Worm (Caenorhabditis elegans) whole organism, late embryonic: ENCODE measurements around the gene C27F2.10.
A peak's percentile ranks its signal among the peaks of the same experiment; 100 is the strongest.

Experiments used
- C08G9.2 ChIP-seq: sonication (generic microtip); optimal IDR thresholded peaks from 2 replicates; lab custom pipeline; 2016; ENCODE audit warnings: mild to moderate bottlenecking, missing genetic modification characterization, moderate library complexity, missing compliant biosample characterization
- C38D4.7 ChIP-seq: fragments of 200-800 bp; sonication (Bioruptor generic); optimal IDR thresholded peaks from 2 replicates; lab custom pipeline; 2018; ENCODE audit warnings: mild to moderate bottlenecking, missing genetic modification characterization, moderate library complexity, missing compliant biosample characterization
- K09A11.1 ChIP-seq: sonication (generic microtip); optimal IDR thresholded peaks from 2 replicates; lab custom pipeline; 2017; ENCODE audit warnings: antibody characterized with exemption, mild to moderate bottlenecking, missing genetic modification characterization, missing compliant biosample characterization; ENCODE audit not compliant: insufficient read depth
- Y22D7AL.16 ChIP-seq: sonication (generic microtip); optimal IDR thresholded peaks from 2 replicates; lab custom pipeline; 2016; ENCODE audit warnings: missing genetic modification characterization, missing compliant biosample characterization
- ama-1 ChIP-seq: fragments of 150-350 bp; optimal IDR thresholded peaks from 2 replicates; lab custom pipeline; 2014
- ceh-14 ChIP-seq: sonication (generic microtip); optimal IDR thresholded peaks from 2 replicates; lab custom pipeline; 2016; ENCODE audit warnings: missing genotype, missing genetic modification characterization, missing compliant biosample characterization
- ceh-19 ChIP-seq: fragments of 200-800 bp; sonication (Bioruptor generic); optimal IDR thresholded peaks from 2 replicates; lab custom pipeline; 2018; ENCODE audit warnings: mild to moderate bottlenecking, missing genetic modification characterization, missing compliant biosample characterization
- ceh-2 ChIP-seq: sonication (generic microtip); optimal IDR thresholded peaks from 2 replicates; lab custom pipeline; 2016; ENCODE audit warnings: missing genotype, missing genetic modification characterization, missing compliant biosample characterization
- ceh-22 ChIP-seq: sonication (generic microtip); optimal IDR thresholded peaks from 2 replicates; lab custom pipeline; 2017; ENCODE audit warnings: missing biosample characterization, missing genetic modification characterization
- ceh-24 ChIP-seq: sonication (generic microtip); optimal IDR thresholded peaks from 2 replicates; lab custom pipeline; 2016; ENCODE audit warnings: mild to moderate bottlenecking, missing genetic modification characterization, missing compliant biosample characterization
- ceh-30 ChIP-seq: fragments of 150-350 bp; optimal IDR thresholded peaks from 2 replicates; lab custom pipeline; 2014; ENCODE audit warnings: missing biosample characterization, missing genetic modification characterization
- ceh-45 ChIP-seq: fragments of 200-800 bp; sonication (Bioruptor generic); IDR thresholded peaks from 2 replicates; pipeline ENCODE4 v1.3.6; 2022; ENCODE audit warnings: missing genetic modification reagents, missing genetic modification characterization, missing compliant biosample characterization
- dve-1 ChIP-seq: sonication (generic microtip); optimal IDR thresholded peaks from 2 replicates; lab custom pipeline; 2017; ENCODE audit warnings: antibody characterized with exemption, mild to moderate bottlenecking, missing genetic modification characterization, missing compliant biosample characterization
- elt-2 ChIP-seq: sonication (generic microtip); optimal IDR thresholded peaks from 2 replicates; lab custom pipeline; 2016; ENCODE audit warnings: missing genetic modification reagents, missing genetic modification characterization, missing compliant biosample characterization
- elt-4 ChIP-seq: sonication (generic microtip); optimal IDR thresholded peaks from 2 replicates; lab custom pipeline; 2016; ENCODE audit warnings: missing genetic modification characterization, missing compliant biosample characterization
- fax-1 ChIP-seq: sonication (generic microtip); optimal IDR thresholded peaks from 2 replicates; lab custom pipeline; 2016; ENCODE audit warnings: missing genotype, missing genetic modification characterization, missing compliant biosample characterization
- fkh-10 ChIP-seq: fragments of 150-350 bp; optimal IDR thresholded peaks from 2 replicates; lab custom pipeline; 2014; ENCODE audit warnings: missing biosample characterization, missing genetic modification reagents, missing genetic modification characterization
- fkh-6 ChIP-seq: sonication (generic microtip); optimal IDR thresholded peaks from 2 replicates; lab custom pipeline; 2016; ENCODE audit warnings: missing genetic modification characterization, missing compliant biosample characterization
- gmeb-2 ChIP-seq: sonication (generic microtip); optimal IDR thresholded peaks from 2 replicates; lab custom pipeline; 2016; ENCODE audit warnings: missing genetic modification characterization, inconsistent platforms, missing compliant biosample characterization
- hlh-30 ChIP-seq: sonication (generic microtip); optimal IDR thresholded peaks from 2 replicates; lab custom pipeline; 2017; ENCODE audit warnings: antibody characterized with exemption, missing genetic modification characterization, missing compliant biosample characterization; ENCODE audit not compliant: insufficient read depth
- hlh-6 ChIP-seq: sonication (generic microtip); optimal IDR thresholded peaks from 2 replicates; lab custom pipeline; 2016; ENCODE audit warnings: missing genotype, missing genetic modification characterization, missing compliant biosample characterization
- hlh-8 ChIP-seq: sonication (generic microtip); optimal IDR thresholded peaks from 2 replicates; lab custom pipeline; 2016; ENCODE audit warnings: missing genotype, missing genetic modification characterization, missing compliant biosample characterization
- madf-2 ChIP-seq: sonication (generic microtip); optimal IDR thresholded peaks from 2 replicates; lab custom pipeline; 2017; ENCODE audit warnings: missing genetic modification characterization, missing compliant biosample characterization
- mec-3 ChIP-seq: sonication (generic microtip); optimal IDR thresholded peaks from 2 replicates; lab custom pipeline; 2016; ENCODE audit warnings: borderline replicate concordance, missing genetic modification characterization, missing compliant biosample characterization
- nfya-1 ChIP-seq: sonication (generic microtip); optimal IDR thresholded peaks from 2 replicates; lab custom pipeline; 2017; ENCODE audit warnings: missing genetic modification characterization, mild to moderate bottlenecking, missing compliant biosample characterization, antibody characterized with exemption, moderate library complexity
- nhr-232 ChIP-seq: sonication (generic microtip); optimal IDR thresholded peaks from 2 replicates; lab custom pipeline; 2016; ENCODE audit warnings: missing genetic modification characterization, missing compliant biosample characterization
- npax-4 ChIP-seq: sonication (generic microtip); optimal IDR thresholded peaks from 2 replicates; lab custom pipeline; 2016; ENCODE audit warnings: missing genetic modification characterization, missing compliant biosample characterization
- odd-2 ChIP-seq: sonication (generic microtip); optimal IDR thresholded peaks from 2 replicates; lab custom pipeline; 2017; ENCODE audit warnings: antibody characterized with exemption, mild to moderate bottlenecking, missing genetic modification characterization, missing compliant biosample characterization
- pag-3 ChIP-seq: sonication (generic microtip); optimal IDR thresholded peaks from 2 replicates; lab custom pipeline; 2016; ENCODE audit warnings: missing compliant biosample characterization, missing genetic modification characterization, borderline replicate concordance
- pat-9 ChIP-seq: fragments of 200-800 bp; sonication (Bioruptor generic); optimal IDR thresholded peaks from 2 replicates; lab custom pipeline; 2018; ENCODE audit warnings: mild to moderate bottlenecking, missing genetic modification characterization, moderate library complexity, missing compliant biosample characterization
- pax-1 ChIP-seq: fragments of 150-350 bp; optimal IDR thresholded peaks from 2 replicates; lab custom pipeline; 2014; ENCODE audit warnings: missing biosample characterization, missing genetic modification characterization
- pha-2 ChIP-seq: sonication (generic microtip); optimal IDR thresholded peaks from 2 replicates; lab custom pipeline; 2017; ENCODE audit warnings: mild to moderate bottlenecking, missing genetic modification characterization, missing compliant biosample characterization
- pros-1 ChIP-seq: fragments of 150-350 bp; optimal IDR thresholded peaks from 2 replicates; lab custom pipeline; 2014; ENCODE audit warnings: missing biosample characterization, missing genetic modification reagents, missing genetic modification characterization
- ref-2 ChIP-seq: sonication (generic microtip); optimal IDR thresholded peaks from 2 replicates; lab custom pipeline; 2016; ENCODE audit warnings: missing genetic modification characterization, missing compliant biosample characterization
- rnt-1 ChIP-seq: sonication (generic microtip); optimal IDR thresholded peaks from 2 replicates; lab custom pipeline; 2016; ENCODE audit warnings: missing genetic modification characterization, missing compliant biosample characterization
- sox-2 ChIP-seq: fragments of 200-800 bp; sonication (Bioruptor generic); IDR thresholded peaks from 2 replicates; pipeline ENCODE4 v1.3.6; 2022; ENCODE audit warnings: missing genetic modification reagents, missing genetic modification characterization, missing compliant biosample characterization
- syd-9 ChIP-seq: sonication (generic microtip); optimal IDR thresholded peaks from 2 replicates; lab custom pipeline; 2016; ENCODE audit warnings: mild to moderate bottlenecking, missing genetic modification characterization, moderate library complexity, missing compliant biosample characterization
- tbx-2 ChIP-seq: sonication (generic microtip); optimal IDR thresholded peaks from 2 replicates; lab custom pipeline; 2016; ENCODE audit warnings: missing genetic modification characterization, missing compliant biosample characterization
- tbx-7 ChIP-seq: sonication (generic microtip); optimal IDR thresholded peaks from 2 replicates; lab custom pipeline; 2016; ENCODE audit warnings: missing genotype, missing genetic modification characterization, missing compliant biosample characterization
- unc-3 ChIP-seq, 2 experiments: fragments of 200-800 bp in 1 of 2; sonication (Bioruptor generic) in 1 of 2; sonication (generic microtip) in 1 of 2; conservative IDR thresholded peaks in 1 of 2; optimal IDR thresholded peaks in 1 of 2; 2 replicates each; pipeline versions ENCODE4 v1.3.6 to Lab custom; 2016 to 2022; ENCODE audit warnings: missing compliant biosample characterization in 2 of 2, missing genetic modification characterization in 2 of 2, missing genetic modification reagents in 1 of 2
- unc-55 ChIP-seq: sonication (generic microtip); optimal IDR thresholded peaks from 2 replicates; lab custom pipeline; 2017; ENCODE audit warnings: missing biosample characterization, missing genetic modification reagents, missing genetic modification characterization
- unc-86 ChIP-seq: sonication (generic microtip); optimal IDR thresholded peaks from 2 replicates; lab custom pipeline; 2016; ENCODE audit warnings: missing genetic modification characterization, missing compliant biosample characterization
- ztf-16 ChIP-seq: sonication (generic microtip); optimal IDR thresholded peaks from 2 replicates; lab custom pipeline; 2017; ENCODE audit warnings: missing genetic modification characterization, missing compliant biosample characterization

The C27F2.10 gene

ce11 chrIII:4947352-4947751, 39.3 kb downstream of the C27F2.10 start (continued):
- TF ChIP-seq unc-55 (GFP tag; lab: Kevin White, UChicago): no peak
- no peak for TF ChIP-seq Y22D7AL.16 (tag; lab: Kevin White, UChicago)
- TF ChIP-seq gmeb-2: no peak
- peak; percentile 60 for TF ChIP-seq C08G9.2 (tag; lab: Kevin White, UChicago)
- peak; percentile 76 for TF ChIP-seq hlh-8 (tag; lab: Kevin White, UChicago)
- TF ChIP-seq ceh-14 (tag; lab: Kevin White, UChicago): peak; percentile 66
- TF ChIP-seq hlh-6 (tag; lab: Kevin White, UChicago): peak; percentile 75
- peak; percentile 77 for TF ChIP-seq hlh-30 (tag; lab: Kevin White, UChicago)
- TF ChIP-seq ztf-16 (tag; lab: Kevin White, UChicago): no peak
- TF ChIP-seq mec-3 (tag; lab: Kevin White, UChicago): peak; percentile 51
- TF ChIP-seq K09A11.1 (tag; lab: Kevin White, UChicago): no peak
- TF ChIP-seq odd-2 (tag; lab: Kevin White, UChicago): no peak
- no peak for TF ChIP-seq fkh-10 (GFP tag; lab: Kevin White, UChicago)
- TF ChIP-seq C38D4.7: peak; percentile 18
- TF ChIP-seq syd-9 (tag; lab: Kevin White, UChicago): peak; percentile 42
- TF ChIP-seq, all 69 proteins: peak for 32

ce11 chrIII:4944213-4944612, 42.5 kb downstream of the C27F2.10 start, which contains the start of gene ntl-9:
Gene ntl-9 (plus strand): TSS chrIII:4944513.
- no peak for TF ChIP-seq nfya-1 (tag; lab: Kevin White, UChicago)
- no peak for TF ChIP-seq elt-4 (tag; lab: Kevin White, UChicago)
- TF ChIP-seq C38D4.7: no peak
- TF ChIP-seq ceh-2 (tag; lab: Kevin White, UChicago): no peak
- TF ChIP-seq fkh-6: no peak
- no peak for TF ChIP-seq ceh-45 (GFP tag; lab: Robert Waterston, UW)
- TF ChIP-seq dve-1 (tag; lab: Kevin White, UChicago): no peak
- no peak for TF ChIP-seq syd-9 (tag; lab: Kevin White, UChicago)
- TF ChIP-seq ceh-30: no peak
- no peak for TF ChIP-seq ztf-16 (tag; lab: Kevin White, UChicago)
- no peak for TF ChIP-seq nhr-232 (tag; lab: Kevin White, UChicago)
- TF ChIP-seq pha-2 (tag; lab: Kevin White, UChicago): no peak
- TF ChIP-seq fax-1 (tag; lab: Kevin White, UChicago): no peak
- TF ChIP-seq sox-2 (GFP tag; lab: Robert Waterston, UW): no peak
- no peak for TF ChIP-seq unc-86
- no peak for TF ChIP-seq madf-2 (tag; lab: Kevin White, UChicago)
- no peak for TF ChIP-seq C08G9.2 (tag; lab: Kevin White, UChicago)
- no peak for TF ChIP-seq tbx-7 (tag; lab: Kevin White, UChicago)
- TF ChIP-seq Y22D7AL.16 (tag; lab: Kevin White, UChicago): no peak

- no peak for TF ChIP-seq ref-2
- TF ChIP-seq ama-1 (lab: Kevin White, UChicago): no peak
- no peak for TF ChIP-seq pax-1 (tag; lab: Kevin White, UChicago)
- TF ChIP-seq pag-3 (tag; lab: Kevin White, UChicago): no peak
- no peak for TF ChIP-seq elt-2 (tag; lab: Kevin White, UChicago)
- no peak for TF ChIP-seq ceh-19 (GFP tag; lab: Kevin White, UChicago)
- no peak for TF ChIP-seq ceh-2 (tag; lab: Kevin White, UChicago)
- TF ChIP-seq tbx-2 (tag; lab: Kevin White, UChicago): no peak
- no peak for TF ChIP-seq syd-9 (tag; lab: Kevin White, UChicago)
- no peak for TF ChIP-seq unc-3 (GFP tag; conservative IDR thresholded peaks at IDR 0.05; lab: Robert Waterston, UW)
- no peak for TF ChIP-seq unc-3 (tag; optimal IDR thresholded peaks at IDR 0.05; lab: Kevin White, UChicago)
- TF ChIP-seq gmeb-2: no peak
- no peak for TF ChIP-seq ceh-22 (tag; lab: Kevin White, UChicago)
- TF ChIP-seq rnt-1 (tag; lab: Kevin White, UChicago): no peak
- no peak for TF ChIP-seq nfya-1 (tag; lab: Kevin White, UChicago)
- TF ChIP-seq ceh-24 (tag; lab: Kevin White, UChicago): no peak
- TF ChIP-seq pat-9 (tag; lab: Kevin White, UChicago): no peak
- no peak for TF ChIP-seq C38D4.7
- no peak for TF ChIP-seq pros-1
- TF ChIP-seq npax-4 (tag; lab: Kevin White, UChicago): no peak
- no peak for TF ChIP-seq mec-3 (tag; lab: Kevin White, UChicago)
These were observed 47.4 kb downstream of the C27F2.10 start, which contains the start of gene rpb-2 for ce11 chrIII:4939267-4939666. Gene rpb-2 (plus strand): TSS chrIII:4939567.
